Fruit fly (Drosophila melanogaster) whole organism, prepupa: ENCODE data around the gene CG15019.

Source experiments
- Blimp-1 ChIP-seq: fragments of 200-800 bp; sonication (Bioruptor generic); optimal IDR thresholded peaks from 3 replicates; lab custom pipeline; 2017; ENCODE audit warnings: missing biosample characterization, missing genetic modification characterization, mild to moderate bottlenecking, moderate library complexity, missing genetic modification reagents
- CG15336 ChIP-seq: fragments of 200-800 bp; sonication (Bioruptor generic); IDR thresholded peaks from 2 replicates; pipeline ENCODE4 v1.3.6; 2022; ENCODE audit warnings: missing biosample characterization, missing genetic modification characterization
- CG16779 ChIP-seq: fragments of 200-800 bp; sonication (Bioruptor generic); optimal IDR thresholded peaks from 3 replicates; lab custom pipeline; 2017; ENCODE audit warnings: missing biosample characterization, mild to moderate bottlenecking, missing genetic modification characterization
- CG3919 ChIP-seq: fragments of 200-800 bp; sonication (Bioruptor generic); optimal IDR thresholded peaks from 3 replicates; lab custom pipeline; 2016; ENCODE audit warnings: missing biosample characterization, missing genetic modification characterization
- CG9139 ChIP-seq: fragments of 200-800 bp; sonication (Bioruptor generic); optimal IDR thresholded peaks from 3 replicates; lab custom pipeline; 2017; ENCODE audit warnings: missing biosample characterization, mild to moderate bottlenecking, missing genetic modification characterization
- Gug ChIP-seq: fragments of 200-800 bp; sonication (Bioruptor generic); IDR thresholded peaks from 2 replicates; pipeline ENCODE4 v1.3.6; 2022; ENCODE audit warnings: missing biosample characterization, missing genetic modification characterization
- Hr39 ChIP-seq: fragments of 200-800 bp; sonication (Bioruptor generic); optimal IDR thresholded peaks from 2 replicates; lab custom pipeline; 2016; ENCODE audit warnings: missing biosample characterization, missing genetic modification characterization
- Met ChIP-seq: fragments of 200-800 bp; sonication (Bioruptor generic); optimal IDR thresholded peaks from 3 replicates; lab custom pipeline; 2016; ENCODE audit warnings: missing biosample characterization, missing genetic modification characterization
- salr ChIP-seq, 2 experiments: fragments of 200-800 bp; sonication (Bioruptor generic); optimal IDR thresholded peaks; 3 replicates each; lab custom pipeline; 2016 to 2018; ENCODE audit warnings: missing biosample characterization in 2 of 2, missing genetic modification characterization in 2 of 2, mild to moderate bottlenecking in 1 of 2
- spab ChIP-seq: fragments of 200-800 bp; sonication (Bioruptor generic); optimal IDR thresholded peaks from 2 replicates; lab custom pipeline; 2017; ENCODE audit warnings: missing biosample characterization, mild to moderate bottlenecking, missing genetic modification characterization, missing genetic modification reagents
- svp ChIP-seq: fragments of 200-800 bp; sonication (Bioruptor generic); peaks from one replicate; lab custom pipeline; 2016; ENCODE audit warnings: missing biosample characterization, missing genetic modification characterization

DNA sequence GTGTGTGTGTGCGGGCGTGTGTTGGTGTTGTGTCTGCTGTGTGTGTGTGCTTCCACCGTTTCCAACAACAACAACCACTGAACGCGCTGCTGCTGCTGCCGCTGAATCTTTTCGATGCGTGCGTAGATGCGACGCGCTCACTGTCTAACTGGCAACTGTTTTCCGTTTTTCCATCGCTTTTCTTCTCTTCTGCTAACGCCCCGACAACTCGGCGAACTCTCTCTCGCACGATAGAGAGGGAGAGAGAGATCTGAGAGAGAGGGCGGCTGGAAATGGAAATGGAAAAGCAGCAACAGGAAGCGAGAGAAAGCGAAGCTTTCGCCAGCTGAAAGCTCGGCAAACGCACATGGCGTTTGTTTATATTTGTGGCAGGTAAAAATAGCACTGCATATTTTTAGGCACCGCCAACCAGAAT is 25.6 kb downstream of the CG15019 start, which contains the start of gene DopEcR:
- no peak for TF ChIP-seq svp (GFP tag; lab: Kevin White, UChicago)
- no peak for TF ChIP-seq Hr39 (GFP tag; lab: Kevin White, UChicago)
- no peak for TF ChIP-seq Gug (GFP tag; lab: Robert Waterston, UW)
- no peak for TF ChIP-seq spab (GFP tag; lab: Kevin White, UChicago)
- no peak for TF ChIP-seq Blimp-1 (GFP tag; lab: Kevin White, UChicago)
- peak; percentile 11 for TF ChIP-seq CG3919
- no peak for TF ChIP-seq CG9139 (GFP tag; lab: Kevin White, UChicago)
- no peak for TF ChIP-seq CG16779 (tag; lab: Kevin White, UChicago)
- TF ChIP-seq Met = no peak
- TF ChIP-seq salr (GFP tag; optimal IDR thresholded peaks at IDR 0.05; lab: Kevin White, UChicago) = no peak
- peak; percentile 40; the same call in 1 of the 2 replicates for TF ChIP-seq CG15336 (GFP tag; lab: Robert Waterston, UW)
